Fruit fly (Drosophila melanogaster) whole organism: ENCODE results near the gene CG6066.

ENCODE experiments used
- CG8478 ChIP-seq: fragments of >200 bp; optimal IDR thresholded peaks from 2 replicates; lab custom pipeline; 2018; ENCODE audit warnings: inconsistent platforms
- pan ChIP-seq: fragments of >200 bp; optimal IDR thresholded peaks from 2 replicates; lab custom pipeline; 2017
- psq ChIP-seq: fragments of >200 bp; optimal IDR thresholded peaks from 2 replicates; lab custom pipeline; 2017

dm6 chr3R:27091106-27091505 lies 25.4 kb downstream of the CG6066 start, which contains the start of gene Cpr97Eb:
- no peak for TF ChIP-seq pan (lab: Kevin White, UChicago)
- TF ChIP-seq psq (lab: Kevin White, UChicago) = no peak
- TF ChIP-seq CG8478 = no peak
